Worm (Caenorhabditis elegans): ENCODE measurements around the gene R04A9.3.

DNA sequence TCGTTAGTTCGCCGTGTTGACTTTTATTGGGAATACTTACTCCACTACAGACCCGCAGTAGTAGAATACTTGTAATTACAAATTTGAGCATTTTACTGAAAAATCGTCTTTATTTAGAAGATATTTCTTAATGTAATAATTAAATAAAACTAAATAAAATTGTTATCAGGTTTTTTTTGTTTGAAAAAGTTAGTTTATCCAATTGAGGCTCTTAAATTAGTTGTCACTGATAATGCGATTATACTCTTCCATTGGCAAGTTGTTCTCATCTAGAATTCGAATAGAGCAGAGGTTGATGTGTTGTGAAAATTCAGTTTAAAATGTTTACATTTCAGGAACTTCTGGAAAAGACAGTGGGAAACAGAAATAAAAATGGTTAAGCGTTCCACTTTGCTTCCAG lies 45.1 kb upstream of the R04A9.3 start, which contains the start of gene ZK1193.2:
- TF ChIP-seq saeg-2 (GFP tag; IDR thresholded peaks at IDR 0.05) (no peak), ctbp-1 (GFP tag; IDR thresholded peaks at IDR 0.05) (no peak), R02D3.7 (tag; optimal IDR thresholded peaks at IDR 0.05) (no peak)

All from whole organism, L4 larva.